Fruit fly (Drosophila melanogaster) whole organism, embryonic: ENCODE data around the gene Gli.

Experiments used
- CG10366 ChIP-seq: fragments of 200-800 bp; sonication (Bioruptor generic); IDR thresholded peaks from 2 replicates; pipeline ENCODE4 v1.3.6; 2022; ENCODE audit warnings: missing biosample characterization, missing genetic modification characterization
- CG10565 ChIP-seq: fragments of 200-800 bp; sonication (Bioruptor generic); optimal IDR thresholded peaks from 3 replicates; lab custom pipeline; 2016; ENCODE audit warnings: missing biosample characterization, mild to moderate bottlenecking, missing genetic modification characterization
- CG15514 ChIP-seq: fragments of 200-800 bp; sonication (Bioruptor generic); optimal IDR thresholded peaks from 3 replicates; lab custom pipeline; 2017; ENCODE audit warnings: missing biosample characterization, missing genetic modification characterization, mild to moderate bottlenecking, moderate library complexity, missing genetic modification reagents
- CG16779 ChIP-seq: fragments of 200-800 bp; sonication (Bioruptor generic); IDR thresholded peaks from 2 replicates; pipeline ENCODE4 v1.3.6; 2022; ENCODE audit warnings: missing biosample characterization, missing genetic modification characterization
- CG16863 ChIP-seq: fragments of 200-800 bp; sonication (Bioruptor generic); optimal IDR thresholded peaks from 3 replicates; lab custom pipeline; 2016; ENCODE audit warnings: missing biosample characterization, missing genetic modification characterization
- CG1832 ChIP-seq: fragments of 200-800 bp; sonication (Bioruptor generic); optimal IDR thresholded peaks from 2 replicates; lab custom pipeline; 2017; ENCODE audit warnings: missing biosample characterization, mild to moderate bottlenecking, missing genetic modification characterization, inconsistent platforms
- CG2712 ChIP-seq: fragments of 200-800 bp; optimal IDR thresholded peaks from 3 replicates; lab custom pipeline; 2019; ENCODE audit warnings: missing biosample characterization, mild to moderate bottlenecking, missing genetic modification characterization, moderate library complexity
- CG3847 ChIP-seq: fragments of 200-800 bp; sonication (Bioruptor generic); IDR thresholded peaks from 2 replicates; pipeline ENCODE4 v1.3.6; 2022; ENCODE audit warnings: missing biosample characterization, missing genetic modification characterization
- CG4404 ChIP-seq: fragments of 200-800 bp; sonication (Bioruptor generic); IDR thresholded peaks from 2 replicates; pipeline ENCODE4 v1.3.6; 2022; ENCODE audit warnings: missing biosample characterization, missing genetic modification characterization
- CG6272 ChIP-seq: fragments of 200-800 bp; sonication (Bioruptor generic); IDR thresholded peaks from 2 replicates; pipeline ENCODE4 v1.3.6; 2022; ENCODE audit warnings: missing biosample characterization, missing genetic modification characterization
- CG8765 ChIP-seq: fragments of 200-800 bp; sonication (Bioruptor generic); IDR thresholded peaks from 2 replicates; pipeline ENCODE4 v1.3.6; 2022; ENCODE audit warnings: missing biosample characterization, missing genetic modification characterization
- CG9727 ChIP-seq: fragments of 200-800 bp; sonication (Bioruptor generic); optimal IDR thresholded peaks from 3 replicates; lab custom pipeline; 2017; ENCODE audit warnings: missing biosample characterization, mild to moderate bottlenecking, missing genetic modification characterization
- D ChIP-seq, 2 experiments: fragments of 200-800 bp in 1 of 2; fragments of >200 bp in 1 of 2; sonication (Bioruptor generic) in 1 of 2; optimal IDR thresholded peaks; 2 replicates in 1 of 2; 3 replicates in 1 of 2; lab custom pipeline; 2017; ENCODE audit warnings: mild to moderate bottlenecking in 1 of 2, missing biosample characterization in 1 of 2, missing genetic modification characterization in 1 of 2, missing genetic modification reagents in 1 of 2
- Deaf1 ChIP-seq: fragments of 200-800 bp; optimal IDR thresholded peaks from 3 replicates; lab custom pipeline; 2019; ENCODE audit warnings: missing biosample characterization, mild to moderate bottlenecking, missing genetic modification characterization, moderate library complexity
- Dref ChIP-seq: fragments of 200-800 bp; sonication (Bioruptor generic); IDR thresholded peaks from 2 replicates; pipeline ENCODE4 v1.3.6; 2022; ENCODE audit warnings: missing biosample characterization, missing genetic modification characterization
- Ets65A ChIP-seq: fragments of 200-800 bp; sonication (Bioruptor generic); peaks from one replicate; lab custom pipeline; 2016; ENCODE audit warnings: missing biosample characterization, missing genetic modification characterization
- Ets97D ChIP-seq: fragments of 200-800 bp; sonication (Bioruptor generic); optimal IDR thresholded peaks from 3 replicates; lab custom pipeline; 2016; ENCODE audit warnings: missing biosample characterization, missing genetic modification characterization
- Hand ChIP-seq: fragments of 200-800 bp; sonication (Bioruptor generic); optimal IDR thresholded peaks from 2 replicates; lab custom pipeline; 2017; ENCODE audit warnings: mild to moderate bottlenecking, missing biosample characterization, missing genetic modification reagents, missing genetic modification characterization
- Med ChIP-seq: fragments of 200-800 bp; sonication (Bioruptor generic); peaks from one replicate; lab custom pipeline; 2016; ENCODE audit warnings: missing biosample characterization, missing genetic modification characterization, mild to moderate bottlenecking, inconsistent platforms, moderate library complexity
- Mrtf ChIP-seq: fragments of 200-800 bp; sonication (Bioruptor generic); IDR thresholded peaks from 3 replicates; pipeline ENCODE4 v1.3.6; 2022; ENCODE audit warnings: missing biosample characterization, missing genetic modification characterization
- Poxn ChIP-seq: fragments of 200-800 bp; sonication (Bioruptor generic); IDR thresholded peaks from 2 replicates; pipeline ENCODE4 v1.3.6; 2022; ENCODE audit warnings: missing biosample characterization, missing genetic modification characterization
- Rx ChIP-seq: fragments of 200-800 bp; sonication (Bioruptor generic); IDR thresholded peaks from 2 replicates; pipeline ENCODE4 v1.3.6; 2022; ENCODE audit warnings: missing biosample characterization, missing genetic modification characterization
- Xrp1 ChIP-seq: fragments of 200-800 bp; sonication (Bioruptor generic); IDR thresholded peaks from 2 replicates; pipeline ENCODE4 v1.3.6; 2022; ENCODE audit warnings: missing biosample characterization, missing genetic modification characterization
- ac ChIP-seq: fragments of 200-800 bp; sonication (Bioruptor generic); optimal IDR thresholded peaks from 3 replicates; lab custom pipeline; 2017; ENCODE audit warnings: missing biosample characterization, mild to moderate bottlenecking, missing genetic modification characterization
- chif ChIP-seq, 2 experiments: fragments of 200-800 bp; sonication (Bioruptor generic); optimal IDR thresholded peaks; 3 replicates each; lab custom pipeline; 2016; ENCODE audit warnings: missing biosample characterization in 2 of 2, missing genetic modification characterization in 2 of 2
- da ChIP-seq: fragments of 200-800 bp; sonication (Bioruptor generic); optimal IDR thresholded peaks from 2 replicates; lab custom pipeline; 2016; ENCODE audit warnings: missing biosample characterization, missing genetic modification characterization
- dmrt11E ChIP-seq: fragments of 200-800 bp; sonication (Bioruptor generic); optimal IDR thresholded peaks from 3 replicates; lab custom pipeline; 2018; ENCODE audit warnings: missing biosample characterization, mild to moderate bottlenecking, missing genetic modification characterization, moderate library complexity
- ewg ChIP-seq: fragments of 200-800 bp; sonication (Bioruptor generic); optimal IDR thresholded peaks from 3 replicates; lab custom pipeline; 2017; ENCODE audit warnings: mild to moderate bottlenecking, missing biosample characterization, missing genetic modification reagents, missing genetic modification characterization
- gfzf ChIP-seq: fragments of 200-800 bp; sonication (Bioruptor generic); optimal IDR thresholded peaks from 2 replicates; lab custom pipeline; 2016; ENCODE audit warnings: missing biosample characterization, mild to moderate bottlenecking, missing genetic modification characterization, moderate library complexity
- h ChIP-seq: fragments of >200 bp; optimal IDR thresholded peaks from 2 replicates; lab custom pipeline; 2017
- ham ChIP-seq: fragments of 200-800 bp; sonication (Bioruptor generic); IDR thresholded peaks from 2 replicates; pipeline ENCODE4 v1.3.6; 2022; ENCODE audit warnings: missing biosample characterization, missing genetic modification characterization
- inv ChIP-seq: fragments of 200-800 bp; sonication (Bioruptor generic); IDR thresholded peaks from 2 replicates; pipeline ENCODE4 v1.3.6; 2022; ENCODE audit warnings: missing biosample characterization, missing genetic modification characterization; ENCODE audit not compliant: partially characterized antibody
- jigr1 ChIP-seq: fragments of 200-800 bp; sonication (Bioruptor generic); IDR thresholded peaks from 3 replicates; pipeline ENCODE4 v1.3.6; 2022; ENCODE audit warnings: missing biosample characterization, missing genetic modification characterization
- kni ChIP-seq: fragments of 200-800 bp; sonication (Bioruptor generic); optimal IDR thresholded peaks from 3 replicates; lab custom pipeline; 2017; ENCODE audit warnings: mild to moderate bottlenecking, missing biosample characterization, missing genetic modification reagents, missing genetic modification characterization
- otp ChIP-seq: fragments of 200-800 bp; sonication (Bioruptor generic); IDR thresholded peaks from 3 replicates; pipeline ENCODE4, ENCODE4 v1.3.6; 2022; ENCODE audit warnings: missing biosample characterization, missing genetic modification characterization
- pros ChIP-seq: fragments of 200-800 bp; sonication (Bioruptor generic); optimal IDR thresholded peaks from 3 replicates; lab custom pipeline; 2019; ENCODE audit warnings: missing biosample characterization, mild to moderate bottlenecking, missing genetic modification characterization, moderate library complexity
- pzg ChIP-seq: fragments of 200-800 bp; sonication (Bioruptor generic); optimal IDR thresholded peaks from 3 replicates; lab custom pipeline; 2018; ENCODE audit warnings: missing biosample characterization, mild to moderate bottlenecking, missing genetic modification characterization, moderate library complexity
- run ChIP-seq: fragments of 200-800 bp; sonication (Bioruptor generic); optimal IDR thresholded peaks from 3 replicates; lab custom pipeline; 2018; ENCODE audit warnings: missing biosample characterization, mild to moderate bottlenecking, missing genetic modification characterization
- scrt ChIP-seq: fragments of 200-800 bp; sonication (Bioruptor generic); optimal IDR thresholded peaks from 2 replicates; lab custom pipeline; 2018; ENCODE audit warnings: missing biosample characterization, mild to moderate bottlenecking, missing genetic modification characterization, moderate library complexity
- slp2 ChIP-seq: fragments of 200-800 bp; sonication (Bioruptor generic); optimal IDR thresholded peaks from 2 replicates; lab custom pipeline; 2016; ENCODE audit warnings: missing biosample characterization, missing genetic modification characterization
- so ChIP-seq: fragments of 200-800 bp; sonication (Bioruptor generic); IDR thresholded peaks from 3 replicates; pipeline ENCODE4 v1.3.6; 2022; ENCODE audit warnings: missing biosample characterization, missing genetic modification characterization
- tll ChIP-seq, 2 experiments: fragments of 200-800 bp in 1 of 2; fragments of >200 bp in 1 of 2; sonication (Bioruptor generic) in 1 of 2; optimal IDR thresholded peaks; 2 replicates each; lab custom pipeline; 2017 to 2019; ENCODE audit warnings: missing biosample characterization in 2 of 2, missing genetic modification characterization in 2 of 2, mild to moderate bottlenecking in 1 of 2, moderate library complexity in 1 of 2
- tna ChIP-seq: fragments of 200-800 bp; sonication (Bioruptor generic); IDR thresholded peaks from 2 replicates; pipeline ENCODE4 v1.3.6; 2022; ENCODE audit warnings: missing biosample characterization, missing genetic modification characterization; ENCODE audit not compliant: partially characterized antibody
- twi ChIP-seq: fragments of 200-800 bp; optimal IDR thresholded peaks from 2 replicates; lab custom pipeline; 2019; ENCODE audit warnings: missing biosample characterization, mild to moderate bottlenecking, missing genetic modification characterization, moderate library complexity
- unpg ChIP-seq: fragments of 200-800 bp; sonication (Bioruptor generic); optimal IDR thresholded peaks from 3 replicates; lab custom pipeline; 2018; ENCODE audit warnings: missing biosample characterization, mild to moderate bottlenecking, missing genetic modification characterization, moderate library complexity
- zen ChIP-seq: fragments of 200-800 bp; sonication (Bioruptor generic); optimal IDR thresholded peaks from 3 replicates; lab custom pipeline; 2018; ENCODE audit warnings: missing biosample characterization, mild to moderate bottlenecking, missing genetic modification characterization, moderate library complexity
- zfh1 ChIP-seq: fragments of 200-800 bp; sonication (Bioruptor generic); IDR thresholded peaks from 3 replicates; pipeline ENCODE4 v1.3.6; 2022; ENCODE audit warnings: missing biosample characterization, missing genetic modification characterization

Gene Gli

DNA sequence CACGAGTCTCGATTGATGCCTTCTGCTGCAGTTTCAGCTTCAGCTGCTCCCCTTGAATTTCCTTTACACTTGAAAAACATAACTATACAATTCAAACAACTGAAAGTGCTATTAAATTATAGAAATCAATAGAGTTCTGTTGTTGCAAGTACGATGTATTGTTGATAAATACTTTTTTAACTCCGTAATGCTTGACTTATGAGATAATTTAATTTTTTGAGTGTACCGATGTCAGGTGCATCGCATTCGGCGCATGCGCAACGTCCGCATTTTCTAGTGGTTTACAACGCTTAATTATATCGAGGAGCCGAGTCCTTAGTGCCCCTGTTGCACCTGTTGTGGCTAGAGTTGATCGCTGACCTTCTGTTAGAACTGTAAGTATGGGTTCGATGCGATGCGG lies 21.1 kb downstream of the Gli start (continued):
- peak in 1 of 2 experiments; percentile 38 for TF ChIP-seq chif (GFP tag; optimal IDR thresholded peaks at IDR 0.05; lab: Kevin White, UChicago)
- TF ChIP-seq CG8765 (GFP tag; lab: Robert Waterston, UW), result peak; percentile 64; the same call in 1 of the 2 replicates
- peak; percentile 44 for TF ChIP-seq CG9727 (GFP tag; lab: Kevin White, UChicago)
- peak; percentile 72 for TF ChIP-seq dmrt11E
- TF ChIP-seq CG1832 (GFP tag; lab: Kevin White, UChicago), result no peak
- 0 out of 3 replicates have a peak, but pooled peaks have one; percentile 44 for TF ChIP-seq otp (GFP tag; lab: Robert Waterston, UW)
- TF ChIP-seq unpg (GFP tag; lab: Kevin White, UChicago), result no peak
- TF ChIP-seq ham, result no peak
- TF ChIP-seq ac (GFP tag; lab: Kevin White, UChicago), result peak; percentile 90
- TF ChIP-seq zfh1 (GFP tag; lab: Robert Waterston, UW), result peak; percentile 48; the same call in 2 of the 3 replicates
- TF ChIP-seq CG4404 (GFP tag; lab: Robert Waterston, UW), result peak; percentile 75
- peak; percentile 31 for TF ChIP-seq CG2712 (tag; lab: Kevin White, UChicago)
- no peak for TF ChIP-seq gfzf (GFP tag; lab: Kevin White, UChicago)
- TF ChIP-seq Xrp1 (GFP tag; lab: Robert Waterston, UW), result peak; percentile 64

- TF ChIP-seq Deaf1 (tag; lab: Kevin White, UChicago), result no peak
- TF ChIP-seq CG10565 (GFP tag; lab: Kevin White, UChicago), result no peak
- no peak for TF ChIP-seq slp2 (GFP tag; lab: Kevin White, UChicago)
- peak; percentile 16 for TF ChIP-seq Ets65A (GFP tag; lab: Kevin White, UChicago)
- peak in 1 of 2 experiments; percentile 66 for TF ChIP-seq tll (GFP tag; optimal IDR thresholded peaks at IDR 0.05; lab: Kevin White, UChicago)
- TF ChIP-seq Ets97D (GFP tag; lab: Kevin White, UChicago), result no peak
- no peak for TF ChIP-seq CG10366 (GFP tag; lab: Robert Waterston, UW)
- no peak for TF ChIP-seq CG3847 (GFP tag; lab: Robert Waterston, UW)
- TF ChIP-seq tna (GFP tag; lab: Robert Waterston, UW), result no peak
- TF ChIP-seq twi (tag; lab: Kevin White, UChicago), result peak; percentile 91
- TF ChIP-seq so, result no peak
- TF ChIP-seq, all 482 proteins: peak for 3
These were observed 21.6 kb downstream of the Gli start for dm6 chr2L:15740918-15741317.

dm6 chr2L:15735918-15736317 lies 26.6 kb downstream of the Gli start:
- TF ChIP-seq Dref (GFP tag; lab: Robert Waterston, UW) (0 out of 2 replicates have a peak, but pooled peaks have one; percentile 22), tll (GFP tag; optimal IDR thresholded peaks at IDR 0.05; lab: Kevin White, UChicago) (peak in 1 of 2 experiments; percentile 10), ewg (GFP tag; lab: Kevin White, UChicago) (peak; percentile 52), zen (tag; lab: Kevin White, UChicago) (no peak), kni (GFP tag; lab: Kevin White, UChicago) (peak; percentile 47), twi (tag; lab: Kevin White, UChicago) (peak; percentile 88), inv (GFP tag; lab: Robert Waterston, UW) (no peak), CG15514 (GFP tag; lab: Kevin White, UChicago) (peak; percentile 31), pros (peak; percentile 89)

DNA sequence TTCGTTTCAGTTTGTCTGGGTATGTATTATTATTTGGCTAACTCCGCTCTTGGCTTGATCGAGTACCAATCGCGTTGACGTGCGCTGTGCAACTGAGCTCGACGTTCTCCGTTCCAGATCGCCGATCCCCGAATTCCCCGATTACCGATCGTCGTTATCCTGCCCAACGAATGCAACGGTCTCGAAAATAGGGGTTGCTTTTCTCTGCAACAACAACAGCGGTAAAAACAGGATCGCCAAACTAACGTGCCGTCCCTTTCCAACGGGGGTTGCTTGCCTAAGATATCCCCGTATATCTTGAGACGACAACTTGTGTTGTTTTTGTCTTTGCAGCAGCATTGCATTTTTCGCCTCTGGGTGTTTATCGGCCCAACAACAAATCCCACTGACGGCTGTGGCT lies 30.9 kb downstream of the Gli start:
- no peak for TF ChIP-seq Rx (GFP tag; lab: Robert Waterston, UW)
- TF ChIP-seq Mrtf (GFP tag; lab: Robert Waterston, UW), result no peak
- TF ChIP-seq CG16779, result no peak
- no peak for TF ChIP-seq Poxn (GFP tag; lab: Robert Waterston, UW)
- TF ChIP-seq scrt (GFP tag; lab: Kevin White, UChicago), result no peak
- TF ChIP-seq jigr1 (GFP tag; lab: Robert Waterston, UW), result no peak
- TF ChIP-seq run, result no peak
- TF ChIP-seq CG6272, result no peak
- TF ChIP-seq D (optimal IDR thresholded peaks at IDR 0.05; lab: Kevin White, UChicago), result peak; percentile 47
- TF ChIP-seq D (GFP tag; optimal IDR thresholded peaks at IDR 0.05; lab: Kevin White, UChicago), result no peak
- no peak for TF ChIP-seq da (GFP tag; lab: Kevin White, UChicago)
- TF ChIP-seq Med (GFP tag; lab: Kevin White, UChicago), result no peak
- no peak for TF ChIP-seq pzg
- TF ChIP-seq h (lab: Kevin White, UChicago), result no peak
- no peak for TF ChIP-seq Hand (GFP tag; lab: Kevin White, UChicago)
- TF ChIP-seq CG16863 (GFP tag; lab: Kevin White, UChicago), result no peak
